Worm (Caenorhabditis elegans) whole organism, L4 larva: ENCODE measurements around the gene scp-1.

ENCODE experiments used
- F44E2.7 ChIP-seq: fragments of 200-800 bp; sonication (Bioruptor generic); IDR thresholded peaks from 2 replicates; pipeline ENCODE4 v2.1.2; 2022; ENCODE audit warnings: missing genetic modification characterization, missing compliant biosample characterization
- Y5F2A.4 ChIP-seq: fragments of 200-800 bp; sonication (Bioruptor generic); optimal IDR thresholded peaks from 2 replicates; lab custom pipeline; 2018; ENCODE audit warnings: mild to moderate bottlenecking, missing genetic modification characterization, missing compliant biosample characterization
- ZK337.2 ChIP-seq: fragments of 200-800 bp; sonication (Bioruptor generic); IDR thresholded peaks from 2 replicates; pipeline ENCODE4 v1.3.6; 2022; ENCODE audit warnings: missing genetic modification reagents, missing genetic modification characterization, missing compliant biosample characterization
- aha-1 ChIP-seq: fragments of 150-350 bp; peaks from one replicate; lab custom pipeline; 2014; ENCODE audit warnings: missing biosample characterization, missing genetic modification characterization
- arid-1 ChIP-seq: fragments of 200-800 bp; sonication (Bioruptor generic); conservative IDR thresholded peaks from 2 replicates; pipeline ENCODE4 v1.3.6; 2022; ENCODE audit warnings: missing genetic modification reagents, missing genetic modification characterization, missing compliant biosample characterization
- ceh-82 ChIP-seq: sonication (generic microtip); optimal IDR thresholded peaks from 2 replicates; lab custom pipeline; 2017; ENCODE audit warnings: missing biosample characterization, missing genetic modification characterization
- ces-1 ChIP-seq: fragments of 150-350 bp; sonication (generic microtip); optimal IDR thresholded peaks from 4 replicates; lab custom pipeline; 2014; ENCODE audit warnings: missing biosample characterization, missing genetic modification reagents, missing genetic modification characterization
- ctbp-1 ChIP-seq: fragments of 200-800 bp; sonication (Bioruptor generic); IDR thresholded peaks from 2 replicates; pipeline ENCODE4 v1.3.6; 2022; ENCODE audit warnings: missing genetic modification reagents, missing genetic modification characterization, missing compliant biosample characterization
- daf-16 ChIP-seq, 3 experiments: sonication (generic microtip); optimal IDR thresholded peaks; 2 replicates each; lab custom pipeline; 2016 to 2017; ENCODE audit warnings: missing genetic modification characterization in 3 of 3, missing genetic modification reagents in 3 of 3, mild to moderate bottlenecking in 2 of 3, missing compliant biosample characterization in 2 of 3, missing biosample characterization in 1 of 3, moderate library complexity in 1 of 3
- dpl-1 ChIP-seq: fragments of 150-350 bp; optimal IDR thresholded peaks from 2 replicates; lab custom pipeline; 2014; ENCODE audit warnings: missing biosample characterization, missing genetic modification reagents, missing genetic modification characterization
- dve-1 ChIP-seq: sonication (generic microtip); optimal IDR thresholded peaks from 2 replicates; lab custom pipeline; 2017; ENCODE audit warnings: antibody characterized with exemption, mild to moderate bottlenecking, missing genetic modification characterization, missing compliant biosample characterization; ENCODE audit not compliant: insufficient read depth
- egl-43 ChIP-seq: fragments of 200-800 bp; sonication (Bioruptor generic); IDR thresholded peaks from 2 replicates; pipeline ENCODE4 v1.3.6; 2022; ENCODE audit warnings: missing genetic modification reagents, missing genetic modification characterization, missing compliant biosample characterization
- fkh-10 ChIP-seq: fragments of 150-350 bp; optimal IDR thresholded peaks from 2 replicates; lab custom pipeline; 2014; ENCODE audit warnings: missing biosample characterization, missing genetic modification reagents, missing genetic modification characterization
- hif-1 ChIP-seq, 2 experiments: sonication (generic microtip); optimal IDR thresholded peaks; 2 replicates each; lab custom pipeline; 2016 to 2017; ENCODE audit warnings: missing compliant biosample characterization in 2 of 2, missing genetic modification characterization in 2 of 2, missing genetic modification reagents in 2 of 2, missing genotype in 2 of 2, mild to moderate bottlenecking in 1 of 2
- hlh-11 ChIP-seq: fragments of 200-800 bp; sonication (Bioruptor generic); optimal IDR thresholded peaks from 2 replicates; lab custom pipeline; 2018; ENCODE audit warnings: mild to moderate bottlenecking, missing genetic modification characterization, missing compliant biosample characterization
- hlh-30 ChIP-seq: sonication (generic microtip); optimal IDR thresholded peaks from 2 replicates; lab custom pipeline; 2017; ENCODE audit warnings: antibody characterized with exemption, mild to moderate bottlenecking, missing genetic modification characterization, missing compliant biosample characterization; ENCODE audit not compliant: insufficient read depth
- hmg-1.1 ChIP-seq: fragments of 200-800 bp; sonication (Bioruptor generic); IDR thresholded peaks from 2 replicates; pipeline ENCODE4 v1.3.6; 2022; ENCODE audit warnings: missing genetic modification reagents, missing genetic modification characterization, missing compliant biosample characterization
- jun-1 ChIP-seq: fragments of 150-350 bp; optimal IDR thresholded peaks from 2 replicates; lab custom pipeline; 2014; ENCODE audit warnings: missing biosample characterization, missing genetic modification reagents, missing genetic modification characterization
- lir-3 ChIP-seq: sonication (generic microtip); optimal IDR thresholded peaks from 2 replicates; lab custom pipeline; 2016; ENCODE audit warnings: mild to moderate bottlenecking, missing genetic modification characterization, missing compliant biosample characterization
- lsy-2 ChIP-seq, 2 experiments: fragments of 150-350 bp in 1 of 2; sonication (generic microtip) in 1 of 2; optimal IDR thresholded peaks; 2 replicates each; lab custom pipeline; 2014 to 2017; ENCODE audit warnings: missing biosample characterization in 2 of 2, missing genetic modification characterization in 2 of 2
- mdl-1 ChIP-seq, 2 experiments: fragments of 150-350 bp in 1 of 2; sonication (generic microtip) in 1 of 2; optimal IDR thresholded peaks; 2 replicates each; lab custom pipeline; 2014 to 2017; ENCODE audit warnings: missing biosample characterization in 2 of 2, missing genetic modification characterization in 2 of 2
- mep-1 ChIP-seq: fragments of 150-350 bp; sonication (generic microtip); optimal IDR thresholded peaks from 3 replicates; lab custom pipeline; 2014; ENCODE audit warnings: missing biosample characterization, missing genetic modification characterization
- mes-2 ChIP-seq: sonication (generic microtip); optimal IDR thresholded peaks from 2 replicates; lab custom pipeline; 2016; ENCODE audit warnings: missing genotype, mild to moderate bottlenecking, missing genetic modification characterization, missing compliant biosample characterization; ENCODE audit not compliant: poor library complexity, severe bottlenecking
- mxl-3 ChIP-seq: fragments of 200-800 bp; sonication (Bioruptor generic); optimal IDR thresholded peaks from 2 replicates; lab custom pipeline; 2018; ENCODE audit warnings: mild to moderate bottlenecking, missing genetic modification characterization, missing compliant biosample characterization
- nhr-237 ChIP-seq: sonication (generic microtip); optimal IDR thresholded peaks from 2 replicates; lab custom pipeline; 2017; ENCODE audit warnings: missing biosample characterization, missing genetic modification characterization
- nhr-25 ChIP-seq: sonication (generic microtip); optimal IDR thresholded peaks from 2 replicates; lab custom pipeline; 2017; ENCODE audit warnings: missing genetic modification characterization, mild to moderate bottlenecking, missing compliant biosample characterization, antibody characterized with exemption, moderate library complexity, borderline replicate concordance; ENCODE audit not compliant: insufficient read depth
- nhr-6 ChIP-seq: fragments of 150-350 bp; optimal IDR thresholded peaks from 2 replicates; lab custom pipeline; 2014; ENCODE audit warnings: missing biosample characterization, missing genetic modification characterization
- nhr-77 ChIP-seq: fragments of 150-350 bp; optimal IDR thresholded peaks from 2 replicates; lab custom pipeline; 2014; ENCODE audit warnings: missing biosample characterization, missing genetic modification characterization
- php-3 ChIP-seq: fragments of 200-800 bp; sonication (Bioruptor generic); IDR thresholded peaks from 2 replicates; pipeline ENCODE4 v1.3.6; 2022; ENCODE audit warnings: missing genetic modification reagents, missing genetic modification characterization, missing compliant biosample characterization
- rbr-2 ChIP-seq: sonication (generic microtip); optimal IDR thresholded peaks from 2 replicates; lab custom pipeline; 2016; ENCODE audit warnings: missing genotype, missing genetic modification characterization, missing compliant biosample characterization
- sdz-12 ChIP-seq: fragments of 200-800 bp; sonication (Bioruptor generic); optimal IDR thresholded peaks from 2 replicates; lab custom pipeline; 2018; ENCODE audit warnings: mild to moderate bottlenecking, missing genetic modification characterization, missing compliant biosample characterization
- tra-1 ChIP-seq: fragments of 200-800 bp; sonication (Bioruptor generic); IDR thresholded peaks from 2 replicates; pipeline ENCODE4 v1.3.6; 2022; ENCODE audit warnings: missing genetic modification reagents, missing genetic modification characterization, missing compliant biosample characterization
- unc-39 ChIP-seq: sonication (generic microtip); optimal IDR thresholded peaks from 2 replicates; lab custom pipeline; 2017; ENCODE audit warnings: missing biosample characterization, missing genetic modification characterization
- unc-62 ChIP-seq, 3 experiments: fragments of 150-350 bp in 1 of 3; sonication (generic microtip); optimal IDR thresholded peaks in 2 of 3; peaks in 1 of 3; 1 replicate in 1 of 3; 2 replicates in 2 of 3; lab custom pipeline; 2014 to 2017; ENCODE audit warnings: missing biosample characterization in 3 of 3, missing genetic modification characterization in 3 of 3, missing genetic modification reagents in 3 of 3, missing genotype in 1 of 3
- ztf-7 ChIP-seq: fragments of 150-350 bp; optimal IDR thresholded peaks from 2 replicates; lab custom pipeline; 2014; ENCODE audit warnings: missing biosample characterization, missing genetic modification characterization

Gene scp-1

ce11 chrII:9322870-9323349, 10.9 kb upstream of the scp-1 start, which contains the start of gene rab-39:
TSS of gene rab-39 (minus strand) at chrII:9322920.
- TF ChIP-seq egl-43 (no peak), hif-1 (tag; optimal IDR thresholded peaks at IDR 0.05; lab: Kevin White, UChicago) (peak in 1 of 2 experiments; percentile 27), ztf-7 (no peak), ces-1 (GFP tag; lab: Kevin White, UChicago) (peak; percentile 2), hlh-30 (tag; lab: Kevin White, UChicago) (peak; percentile 82), dpl-1 (GFP tag; lab: Kevin White, UChicago) (peak; percentile 26), rbr-2 (tag; lab: Kevin White, UChicago) (peak; percentile 16), F44E2.7 (GFP tag; lab: Robert Waterston, UW) (no peak), mes-2 (tag; lab: Kevin White, UChicago) (peak; percentile 57), hlh-11 (tag; lab: Kevin White, UChicago) (peak; percentile 53), lsy-2 (tag; optimal IDR thresholded peaks at IDR 0.05; lab: Kevin White, UChicago) (peak in 1 of 2 experiments; percentile 69), mep-1 (tag; lab: Kevin White, UChicago) (peak; percentile 32)
- TF ChIP-seq, all 104 proteins: peak for 9

DNA sequence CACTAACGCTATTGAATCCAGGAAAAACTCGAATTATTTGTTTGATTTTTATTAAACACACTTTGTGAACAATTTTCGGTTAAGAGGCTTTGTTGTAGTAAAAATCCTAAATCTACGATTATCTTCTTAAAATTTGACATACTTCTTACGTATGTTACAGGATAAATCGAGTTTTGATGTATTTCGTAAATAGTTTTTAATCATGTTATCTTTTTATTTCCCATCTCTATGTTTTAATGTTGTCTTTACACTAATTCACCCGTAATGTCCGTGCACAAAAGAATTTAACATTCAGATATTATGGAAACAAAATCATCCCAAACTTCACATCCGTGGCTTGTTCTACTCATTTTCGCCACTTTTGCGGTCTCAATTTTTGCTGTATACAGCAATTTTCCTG, 10.2 kb upstream of the scp-1 start, which contains the start of gene egli-1:
egli-1 (plus strand) TSS at position 301 of the 400 bp plus-strand sequence.
- TF ChIP-seq ZK337.2: no peak
- no peak for TF ChIP-seq tra-1
- TF ChIP-seq rbr-2 (tag; lab: Kevin White, UChicago): no peak
- TF ChIP-seq unc-39 (tag; lab: Kevin White, UChicago): no peak
- TF ChIP-seq nhr-25 (tag; lab: Kevin White, UChicago): no peak

- TF ChIP-seq mdl-1 (tag; optimal IDR thresholded peaks at IDR 0.05; lab: Kevin White, UChicago) (peak in 1 of 2 experiments; percentile 40), hlh-11 (tag; lab: Kevin White, UChicago) (peak; percentile 33), mes-2 (tag; lab: Kevin White, UChicago) (peak; percentile 24), unc-62 (GFP tag; optimal IDR thresholded peaks at IDR 0.05 in 1 of 2; lab: Kevin White, UChicago) (peak in 1 of 2 experiments; percentile 93), unc-62 (tag; optimal IDR thresholded peaks at IDR 0.05; lab: Kevin White, UChicago) (no peak), jun-1 (no peak), mep-1 (tag; lab: Kevin White, UChicago) (peak; percentile 42), ceh-82 (tag; lab: Kevin White, UChicago) (no peak), fkh-10 (GFP tag; lab: Kevin White, UChicago) (no peak), lir-3 (tag; lab: Kevin White, UChicago) (no peak), nhr-6 (tag; lab: Kevin White, UChicago) (peak; percentile 34), hif-1 (tag; optimal IDR thresholded peaks at IDR 0.05; lab: Kevin White, UChicago) (peak in 1 of 2 experiments; percentile 53), sdz-12 (GFP tag; lab: Kevin White, UChicago) (no peak), lsy-2 (tag; optimal IDR thresholded peaks at IDR 0.05; lab: Kevin White, UChicago) (peak in 1 of 2 experiments; percentile 59), Y5F2A.4 (GFP tag; lab: Kevin White, UChicago) (no peak), dve-1 (tag; lab: Kevin White, UChicago) (peak; percentile 56), ctbp-1 (0 out of 2 replicates have a peak, but pooled peaks have one; percentile 26), daf-16 (GFP tag; optimal IDR thresholded peaks at IDR 0.05; lab: Kevin White, UChicago) (no peak), daf-16 (tag; optimal IDR thresholded peaks at IDR 0.05; lab: Kevin White, UChicago) (peak; percentile 23), arid-1 (no peak), nhr-237 (tag; lab: Kevin White, UChicago) (no peak), aha-1 (peak; percentile 70), hmg-1.1 (GFP tag; lab: Robert Waterston, UW) (no peak), mxl-3 (GFP tag; lab: Kevin White, UChicago) (no peak), php-3 (no peak), nhr-77 (tag; lab: Kevin White, UChicago) (peak; percentile 36)
These were observed 8.9 kb upstream of the scp-1 start, which contains the start of gene eat-3 for ce11 chrII:9324824-9325351. TSS of gene eat-3 (plus strand) at chrII:9324874.
